Worm (Caenorhabditis elegans): ENCODE results near the gene bpl-1.

- no peak for TF ChIP-seq hlh-15 (tag; optimal IDR thresholded peaks at IDR 0.05)
- no peak for TF ChIP-seq tbx-7 (tag; optimal IDR thresholded peaks at IDR 0.05)
- TF ChIP-seq eyg-1 (tag; optimal IDR thresholded peaks at IDR 0.05) = no peak
- no peak for TF ChIP-seq C38D4.7 (GFP tag; optimal IDR thresholded peaks at IDR 0.05)
- TF ChIP-seq pag-3 (tag; optimal IDR thresholded peaks at IDR 0.05; ENCODE audit: borderline replicate concordance) = no peak
- no peak for TF ChIP-seq nfya-1 (tag; optimal IDR thresholded peaks at IDR 0.05)
- no peak for TF ChIP-seq pqm-1 (tag; optimal IDR thresholded peaks at IDR 0.05)
- no peak for TF ChIP-seq C08G9.2 (tag; optimal IDR thresholded peaks at IDR 0.05)
- TF ChIP-seq pha-4 (tag; optimal IDR thresholded peaks at IDR 0.05) = no peak
- no peak for TF ChIP-seq fkh-6 (tag; optimal IDR thresholded peaks at IDR 0.05)
- no peak for TF ChIP-seq ama-1 (optimal IDR thresholded peaks at IDR 0.05)
- no peak for TF ChIP-seq madf-2 (tag; optimal IDR thresholded peaks at IDR 0.05)
These were observed 9.1 kb downstream of the bpl-1 start, which contains the start of gene F13H8.1 for ce11 chrII:6283074-6283473.
